Worm (Caenorhabditis elegans): ENCODE measurements around the gene K12H6.6.
A peak's percentile ranks its signal among the peaks of the same experiment; 100 is the strongest.

Gene K12H6.6

DNA sequence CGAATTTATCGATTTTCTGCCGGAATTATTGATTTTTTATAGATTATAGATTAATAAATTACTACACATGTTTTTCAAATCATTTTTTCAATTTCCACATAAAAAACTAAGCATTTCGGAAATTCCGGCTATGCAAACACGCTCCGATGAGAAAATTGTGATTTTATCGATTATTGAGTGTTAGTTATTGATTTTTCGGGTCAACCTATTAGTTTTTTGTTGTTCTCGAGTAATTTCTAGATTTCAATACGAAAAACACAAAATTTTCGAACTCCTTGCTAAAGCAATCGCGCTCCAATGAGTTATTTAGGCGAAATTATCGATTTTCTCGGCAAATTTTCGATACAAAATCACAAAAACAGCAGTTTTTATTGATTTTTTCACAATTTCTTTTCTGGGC, 35.6 kb downstream of the K12H6.6 start:
- no peak for TF ChIP-seq mxl-1 (tag; optimal IDR thresholded peaks at IDR 0.05)
- TF ChIP-seq snpc-4 (GFP tag; optimal IDR thresholded peaks at IDR 0.05), result no peak
- TF ChIP-seq snpc-4 (tag; optimal IDR thresholded peaks at IDR 0.05), result no peak
- TF ChIP-seq hlh-26 (GFP tag; conservative IDR thresholded peaks at IDR 0.05), result no peak

DNA sequence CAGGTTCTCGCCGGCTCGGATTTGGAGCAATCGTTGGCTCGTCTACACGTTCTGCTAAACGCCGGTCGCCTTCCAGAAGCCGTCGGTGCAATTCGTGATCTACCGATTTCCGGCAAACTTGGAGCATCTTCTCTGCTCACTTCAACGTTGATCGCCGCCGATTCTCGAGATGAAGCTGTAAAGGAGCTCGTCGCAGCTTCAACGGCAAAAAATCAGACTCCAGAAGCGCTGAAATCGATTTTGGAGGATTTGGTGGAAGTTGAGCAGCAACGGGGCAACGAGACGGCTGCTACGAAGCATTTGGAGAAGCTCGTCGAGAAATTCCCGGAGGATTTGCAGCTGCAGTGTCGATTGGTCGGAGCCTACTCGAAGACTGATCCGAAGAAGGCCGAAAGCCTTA, 39.3 kb downstream of the K12H6.6 start:
- TF ChIP-seq F49E8.2 (tag; optimal IDR thresholded peaks at IDR 0.05; ENCODE audit: insufficient read depth) (no peak), hmg-20 (GFP tag; IDR thresholded peaks at IDR 0.05) (no peak), zfh-2 (GFP tag; conservative IDR thresholded peaks at IDR 0.05) (peak; percentile 73), Y56A3A.18 (GFP tag; IDR thresholded peaks at IDR 0.05) (no peak)

DNA sequence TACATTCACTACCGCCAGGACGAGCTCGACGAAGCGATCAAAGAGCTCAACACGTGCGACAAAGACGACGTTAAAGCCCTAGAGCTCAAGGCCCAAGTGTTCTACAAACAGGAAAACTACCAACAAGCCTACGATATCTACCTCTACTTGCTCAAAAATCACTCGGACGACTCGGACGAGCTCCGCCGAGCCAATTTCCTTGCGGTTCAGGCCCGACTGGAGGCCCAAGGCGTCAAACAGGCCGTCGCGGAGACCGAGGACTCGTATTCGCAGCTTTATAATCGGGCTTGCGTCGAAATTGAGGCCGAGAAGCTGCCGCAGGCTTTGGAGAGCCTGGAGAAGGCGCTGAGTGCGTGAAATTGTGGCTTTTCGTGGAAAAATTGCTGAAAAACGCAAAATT, 43.2 kb downstream of the K12H6.6 start:
- TF ChIP-seq zfh-2 (GFP tag; conservative IDR thresholded peaks at IDR 0.05) (peak; percentile 66; the same call in 1 of the 2 replicates), madf-6 (GFP tag; IDR thresholded peaks at IDR 0.05) (peak; percentile 26; the same call in 1 of the 2 replicates), egrh-3 (GFP tag; IDR thresholded peaks at IDR 0.05) (peak; percentile 25; the same call in 1 of the 2 replicates), egl-18 (GFP tag; IDR thresholded peaks at IDR 0.05) (no peak)

DNA sequence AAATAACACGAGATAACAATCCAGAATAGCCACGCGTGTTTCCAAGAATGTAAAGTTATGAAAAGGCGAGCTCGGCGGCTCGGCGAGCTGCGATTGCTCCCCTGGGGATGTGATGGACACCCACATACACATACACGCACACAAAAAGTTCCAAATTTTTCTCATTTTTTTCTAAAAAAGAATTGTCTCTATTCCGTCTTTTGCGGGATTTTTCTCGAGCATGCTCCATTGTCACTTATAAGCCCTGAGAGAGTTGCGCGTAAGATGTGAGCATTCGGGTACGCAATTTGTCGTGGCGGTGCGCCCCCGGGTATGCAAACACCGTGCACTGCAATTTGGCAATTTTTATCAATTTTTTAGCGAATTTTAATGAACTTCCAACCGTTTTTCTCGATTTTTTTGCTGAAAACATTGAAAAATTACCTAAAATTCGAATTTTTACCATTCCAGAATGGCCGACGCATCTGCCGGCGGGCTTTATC, 44.0 kb downstream of the K12H6.6 start, which contains the start of the genes F08D12.12 and srpa-72:
Gene F08D12.12 (minus strand): TSS at position 51 of the 482 bp plus-strand sequence.
Gene srpa-72 (plus strand): TSS at position 451 of the 482 bp plus-strand sequence.
- no peak for TF ChIP-seq madf-10 (tag; optimal IDR thresholded peaks at IDR 0.05)
- peak; percentile 6 for TF ChIP-seq lsl-1 (GFP tag; optimal IDR thresholded peaks at IDR 0.05)
- peak; percentile 36 for TF ChIP-seq lin-54 (GFP tag; optimal IDR thresholded peaks at IDR 0.05)
- no peak for TF ChIP-seq cebp-1 (GFP tag; IDR thresholded peaks at IDR 0.05)
- TF ChIP-seq cebp-1 (tag; optimal IDR thresholded peaks at IDR 0.05), result peak; percentile 16
- no peak for TF ChIP-seq Y67H2A.10 (GFP tag; conservative IDR thresholded peaks at IDR 0.05)
- no peak for TF ChIP-seq madf-3 (GFP tag; IDR thresholded peaks at IDR 0.05)
- no peak for TF ChIP-seq hrde-1 (tag; optimal IDR thresholded peaks at IDR 0.05; ENCODE audit: borderline replicate concordance)
- no peak for TF ChIP-seq F49E8.2 (tag; optimal IDR thresholded peaks at IDR 0.05; ENCODE audit: insufficient read depth)
- no peak for TF ChIP-seq madf-8 (GFP tag; conservative IDR thresholded peaks at IDR 0.05)
- no peak for TF ChIP-seq snpc-1.3 (tag; optimal IDR thresholded peaks at IDR 0.05; ENCODE audit: insufficient read depth)
- TF ChIP-seq mel-28 (tag; optimal IDR thresholded peaks at IDR 0.05; ENCODE audit: borderline replicate concordance), result no peak
- TF ChIP-seq let-607 (tag; optimal IDR thresholded peaks at IDR 0.05), result peak; percentile 5 to 53
- TF ChIP-seq cebp-2 (GFP tag; IDR thresholded peaks at IDR 0.05), result no peak
- no peak for TF ChIP-seq akir-1 (GFP tag; optimal IDR thresholded peaks at IDR 0.05)
- no peak for TF ChIP-seq fkh-3 (tag; optimal IDR thresholded peaks at IDR 0.05)
- no peak for TF ChIP-seq ceh-100 (GFP tag; IDR thresholded peaks at IDR 0.05)
- TF ChIP-seq him-1 (tag; optimal IDR thresholded peaks at IDR 0.05), result no peak
- TF ChIP-seq Y95B8A.8 (GFP tag; IDR thresholded peaks at IDR 0.05), result no peak
- TF ChIP-seq F52B5.7 (tag; optimal IDR thresholded peaks at IDR 0.05), result no peak
- TF ChIP-seq gei-17 (GFP tag; optimal IDR thresholded peaks at IDR 0.05), result no peak
- no peak; the same call in 1 of the 2 replicates for TF ChIP-seq madf-6 (GFP tag; IDR thresholded peaks at IDR 0.05)
- no peak for TF ChIP-seq lin-26 (GFP tag; IDR thresholded peaks at IDR 0.05)
- TF ChIP-seq egl-18 (GFP tag; IDR thresholded peaks at IDR 0.05), result no peak
- TF ChIP-seq T07F8.4 (tag; optimal IDR thresholded peaks at IDR 0.05), result no peak
- TF ChIP-seq die-1 (tag; optimal IDR thresholded peaks at IDR 0.05), result no peak
- TF ChIP-seq K11D2.4 (GFP tag; IDR thresholded peaks at IDR 0.05), result no peak
- peak; percentile 54 for TF ChIP-seq mcd-1 (GFP tag; IDR thresholded peaks at IDR 0.05)
- TF ChIP-seq attf-3 (GFP tag; conservative IDR thresholded peaks at IDR 0.05), result no peak
- no peak for TF ChIP-seq ceh-58 (GFP tag; IDR thresholded peaks at IDR 0.05)
- no peak for TF ChIP-seq Y56A3A.18 (GFP tag; IDR thresholded peaks at IDR 0.05)
- peak; percentile 34; the same call in 1 of the 2 replicates for TF ChIP-seq hmg-1.2 (GFP tag; IDR thresholded peaks at IDR 0.05)
- no peak for TF ChIP-seq tbx-9 (tag; optimal IDR thresholded peaks at IDR 0.05; ENCODE audit: borderline replicate concordance)
- no peak for TF ChIP-seq repo-1 (tag; optimal IDR thresholded peaks at IDR 0.05)
- TF ChIP-seq rec-8 (tag; optimal IDR thresholded peaks at IDR 0.05), result no peak

All from whole organism, young adult.